Fruit fly (Drosophila melanogaster): ENCODE data around the gene Npc2d.

Gene Npc2d

DNA sequence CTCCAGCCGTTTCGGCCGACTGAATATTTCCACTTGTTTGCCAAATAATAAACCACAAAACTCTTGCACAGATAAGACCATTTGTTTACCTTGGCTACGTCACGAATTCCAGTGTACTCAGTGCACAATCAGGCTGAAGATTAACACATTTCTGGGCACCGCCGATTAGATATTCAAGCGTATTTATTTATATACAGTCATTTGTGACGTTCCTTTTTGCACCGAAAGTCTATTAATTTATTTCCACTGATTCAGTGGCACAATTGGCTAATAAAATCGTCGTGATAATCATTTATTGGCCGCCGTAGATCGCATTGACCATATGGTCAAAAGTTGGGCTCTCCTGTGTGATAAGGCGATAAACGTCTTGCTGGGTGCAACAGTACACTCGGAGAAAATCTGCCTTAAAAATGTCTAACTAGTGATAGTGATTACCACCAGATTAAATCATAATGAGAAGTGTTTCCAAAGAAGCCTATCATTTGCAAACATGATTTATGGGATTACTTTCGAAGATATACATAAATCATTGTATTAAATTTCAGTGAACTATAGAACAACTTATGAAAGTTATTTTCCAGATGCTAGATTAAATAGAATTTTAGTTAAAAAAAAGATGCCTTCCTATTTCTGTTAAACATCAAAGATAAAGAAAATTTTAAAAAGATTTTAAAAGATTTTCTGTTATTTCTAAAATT is 1.5 kb downstream of the Npc2d start (continued):
- TF ChIP-seq sc (optimal IDR thresholded peaks at IDR 0.05) (no peak), sc (GFP tag; optimal IDR thresholded peaks at IDR 0.05) (no peak), dan (GFP tag; IDR thresholded peaks at IDR 0.05) (no peak), kni (GFP tag; optimal IDR thresholded peaks at IDR 0.05) (no peak), CG18476 (GFP tag; optimal IDR thresholded peaks at IDR 0.05) (no peak), sug (tag; optimal IDR thresholded peaks at IDR 0.05) (peak; percentile 80), CG10654 (GFP tag; optimal IDR thresholded peaks at IDR 0.05) (no peak), CTCF (GFP tag; optimal IDR thresholded peaks at IDR 0.05) (no peak), row (GFP tag; IDR thresholded peaks at IDR 0.05) (peak; percentile 45; the same call in 2 of the 3 replicates), CG6791 (GFP tag; IDR thresholded peaks at IDR 0.05; ENCODE audit: partially characterized antibody) (no peak), NC2α (GFP tag; optimal IDR thresholded peaks at IDR 0.05) (no peak), fu2 (GFP tag; optimal IDR thresholded peaks at IDR 0.05) (no peak), Ssrp (tag; optimal IDR thresholded peaks at IDR 0.05) (no peak), Camta (GFP tag; optimal IDR thresholded peaks at IDR 0.05) (no peak), dmrt99B (tag; optimal IDR thresholded peaks at IDR 0.05) (peak; percentile 19), Nf-YA (GFP tag; IDR thresholded peaks at IDR 0.05) (no peak), wdn (GFP tag; IDR thresholded peaks at IDR 0.05) (no peak), CG2889 (GFP tag; IDR thresholded peaks at IDR 0.05) (no peak), Eip74EF (GFP tag; optimal IDR thresholded peaks at IDR 0.05) (no peak), MTF-1 (GFP tag; optimal IDR thresholded peaks at IDR 0.05; ENCODE audit: borderline replicate concordance) (no peak), br (optimal IDR thresholded peaks at IDR 0.05) (no peak), Dip3 (GFP tag; optimal IDR thresholded peaks at IDR 0.05) (no peak), CG10209 (GFP tag; optimal IDR thresholded peaks at IDR 0.05) (peak; percentile 14), Med (GFP tag) (peak; percentile 79), Poxn (GFP tag; IDR thresholded peaks at IDR 0.05) (no peak), zfh2 (GFP tag; optimal IDR thresholded peaks at IDR 0.05) (no peak), Bdp1 (GFP tag; optimal IDR thresholded peaks at IDR 0.05) (no peak), phol (tag; optimal IDR thresholded peaks at IDR 0.05) (no peak), pzg (GFP tag; optimal IDR thresholded peaks at IDR 0.05) (no peak), her (GFP tag; optimal IDR thresholded peaks at IDR 0.05) (no peak), grn (GFP tag; optimal IDR thresholded peaks at IDR 0.05) (peak; percentile 77), Pdp1 (GFP tag; optimal IDR thresholded peaks at IDR 0.05) (no peak), Sox102F (GFP tag; optimal IDR thresholded peaks at IDR 0.05) (no peak), CG31224 (GFP tag; IDR thresholded peaks at IDR 0.05) (no peak), CG12236 (GFP tag; optimal IDR thresholded peaks at IDR 0.05) (no peak), ttk (GFP tag; IDR thresholded peaks at IDR 0.05) (no peak), CG17829 (tag; optimal IDR thresholded peaks at IDR 0.05) (no peak), bsh (GFP tag; optimal IDR thresholded peaks at IDR 0.05) (no peak), esg (GFP tag; conservative IDR thresholded peaks at IDR 0.05) (no peak), CG10321 (GFP tag; IDR thresholded peaks at IDR 0.05) (no peak), HLH54F (GFP tag; optimal IDR thresholded peaks at IDR 0.05) (no peak), CG9609 (GFP tag; optimal IDR thresholded peaks at IDR 0.05) (no peak), ara (GFP tag; IDR thresholded peaks at IDR 0.05) (no peak), Dref (GFP tag; IDR thresholded peaks at IDR 0.05) (no peak), Elba2 (GFP tag; optimal IDR thresholded peaks at IDR 0.05) (no peak), TFAM (GFP tag; optimal IDR thresholded peaks at IDR 0.05) (no peak), CG9437 (GFP tag; optimal IDR thresholded peaks at IDR 0.05) (peak; percentile 17), CG10267 (tag; optimal IDR thresholded peaks at IDR 0.05) (no peak), tio (GFP tag; optimal IDR thresholded peaks at IDR 0.05) (no peak), CG15696 (tag; optimal IDR thresholded peaks at IDR 0.05) (no peak), bcd (GFP tag; optimal IDR thresholded peaks at IDR 0.05) (peak; percentile 5), CG16779 (GFP tag; IDR thresholded peaks at IDR 0.05) (no peak)
